Fruit fly (Drosophila melanogaster): Measurements from ENCODE around the gene Bhmt.

Bhmt gene

dm6 chr2L:18951674-18952073 lies 5.4 kb downstream of the Bhmt start, which contains the start of gene Nedd8:
Nedd8 (minus strand) TSS chr2L:18951837.
- no peak for TF ChIP-seq noc (tag; optimal IDR thresholded peaks at IDR 0.05)

dm6 chr2L:18948724-18949108 lies 8.4 kb downstream of the Bhmt start, which contains the start of gene CG10428:
CG10428 (plus strand) TSS chr2L:18948884.
- TF ChIP-seq noc (tag; optimal IDR thresholded peaks at IDR 0.05), result no peak

- TF ChIP-seq noc (tag; optimal IDR thresholded peaks at IDR 0.05), result peak; percentile 8
These were observed 8.9 kb downstream of the Bhmt start for dm6 chr2L:18948065-18948723.

- no peak for TF ChIP-seq noc (tag; optimal IDR thresholded peaks at IDR 0.05)
These were observed 9.6 kb downstream of the Bhmt start for dm6 chr2L:18947515-18947998.

- TF ChIP-seq noc (tag; optimal IDR thresholded peaks at IDR 0.05), result no peak
These were observed 10.2 kb downstream of the Bhmt start for dm6 chr2L:18946636-18947514.

- TF ChIP-seq noc (tag; optimal IDR thresholded peaks at IDR 0.05), result no peak
These were observed 11.2 kb downstream of the Bhmt start, which contains the start of gene CG46304 for dm6 chr2L:18945765-18946552. CG46304 (plus strand) TSS chr2L:18946305.

dm6 chr2L:18944175-18945012 lies 12.7 kb downstream of the Bhmt start:
- no peak for TF ChIP-seq noc (tag; optimal IDR thresholded peaks at IDR 0.05)

- TF ChIP-seq noc (tag; optimal IDR thresholded peaks at IDR 0.05), result no peak
These were observed 13.3 kb downstream of the Bhmt start, which contains the start of gene ssp3 for dm6 chr2L:18943797-18944174. ssp3 (minus strand) TSS chr2L:18943960.

- TF ChIP-seq noc (tag; optimal IDR thresholded peaks at IDR 0.05), result no peak
These were observed 13.8 kb downstream of the Bhmt start for dm6 chr2L:18943309-18943708.

dm6 chr2L:18936056-18936455 lies 21.1 kb downstream of the Bhmt start:
- no peak for TF ChIP-seq noc (tag; optimal IDR thresholded peaks at IDR 0.05)

dm6 chr2L:18934588-18934987 lies 22.5 kb downstream of the Bhmt start:
- no peak for TF ChIP-seq noc (tag; optimal IDR thresholded peaks at IDR 0.05)

dm6 chr2L:18933867-18934266 lies 23.2 kb downstream of the Bhmt start:
- no peak for TF ChIP-seq noc (tag; optimal IDR thresholded peaks at IDR 0.05)

dm6 chr2L:18930352-18931122 lies 26.6 kb downstream of the Bhmt start:
- TF ChIP-seq noc (tag; optimal IDR thresholded peaks at IDR 0.05), result no peak

- TF ChIP-seq noc (tag; optimal IDR thresholded peaks at IDR 0.05), result no peak
These were observed 27.5 kb downstream of the Bhmt start for dm6 chr2L:18929595-18929994.

Measured in whole organism, larva.